Fruit fly (Drosophila melanogaster) whole organism, wandering third instar larva: ENCODE measurements around the gene CG7059.

Experiments used
- Abd-B ChIP-seq: fragments of >200 bp; optimal IDR thresholded peaks from 2 replicates; lab custom pipeline; 2017; ENCODE audit warnings: missing biosample characterization, missing genetic modification characterization
- CG9705 ChIP-seq: fragments of 200-800 bp; sonication (Bioruptor generic); optimal IDR thresholded peaks from 2 replicates; lab custom pipeline; 2018; ENCODE audit warnings: missing biosample characterization, mild to moderate bottlenecking, missing genetic modification characterization
- Dfd ChIP-seq: fragments of >200 bp; optimal IDR thresholded peaks from 2 replicates; lab custom pipeline; 2017; ENCODE audit warnings: missing biosample characterization, missing genetic modification characterization
- GATAd ChIP-seq: sonication (Bioruptor generic); optimal IDR thresholded peaks from 2 replicates; lab custom pipeline; 2016; ENCODE audit warnings: missing biosample characterization, missing genetic modification characterization
- HLH106 ChIP-seq: fragments of 200-800 bp; optimal IDR thresholded peaks from 3 replicates; lab custom pipeline; 2019; ENCODE audit warnings: missing biosample characterization, mild to moderate bottlenecking, missing genetic modification characterization, moderate library complexity
- Hr78 ChIP-seq: fragments of >200 bp; optimal IDR thresholded peaks from 2 replicates; lab custom pipeline; 2017; ENCODE audit warnings: missing biosample characterization, missing genetic modification characterization
- Vsx2 ChIP-seq: fragments of 200-300, 225-300 bp; sonication (Bioruptor generic); optimal IDR thresholded peaks from 2 replicates; lab custom pipeline; 2018; ENCODE audit warnings: missing biosample characterization, missing genetic modification characterization; ENCODE audit not compliant: partially characterized antibody
- br ChIP-seq: fragments of 200-800 bp; sonication (Bioruptor generic); optimal IDR thresholded peaks from 2 replicates; lab custom pipeline; 2016; ENCODE audit warnings: missing biosample characterization, missing genetic modification characterization
- brk ChIP-seq: fragments of 200-800 bp; sonication (Bioruptor generic); optimal IDR thresholded peaks from 2 replicates; lab custom pipeline; 2016; ENCODE audit warnings: missing biosample characterization, mild to moderate bottlenecking, missing genetic modification characterization
- h ChIP-seq: fragments of 200-800 bp; sonication (Bioruptor generic); optimal IDR thresholded peaks from 3 replicates; lab custom pipeline; 2016; ENCODE audit warnings: missing biosample characterization, mild to moderate bottlenecking, missing genetic modification characterization
- jim ChIP-seq: fragments of 175-275, 200-325 bp; sonication (Bioruptor generic); optimal IDR thresholded peaks from 2 replicates; lab custom pipeline; 2016; ENCODE audit warnings: missing biosample characterization, mild to moderate bottlenecking, missing genetic modification characterization
- psq ChIP-seq: fragments of 200-800 bp; sonication (Bioruptor generic); optimal IDR thresholded peaks from 3 replicates; lab custom pipeline; 2017; ENCODE audit warnings: missing biosample characterization, mild to moderate bottlenecking, missing genetic modification characterization, moderate library complexity
- usp ChIP-seq: fragments of >200 bp; optimal IDR thresholded peaks from 2 replicates; lab custom pipeline; 2017; ENCODE audit warnings: missing biosample characterization, missing genetic modification characterization

DNA sequence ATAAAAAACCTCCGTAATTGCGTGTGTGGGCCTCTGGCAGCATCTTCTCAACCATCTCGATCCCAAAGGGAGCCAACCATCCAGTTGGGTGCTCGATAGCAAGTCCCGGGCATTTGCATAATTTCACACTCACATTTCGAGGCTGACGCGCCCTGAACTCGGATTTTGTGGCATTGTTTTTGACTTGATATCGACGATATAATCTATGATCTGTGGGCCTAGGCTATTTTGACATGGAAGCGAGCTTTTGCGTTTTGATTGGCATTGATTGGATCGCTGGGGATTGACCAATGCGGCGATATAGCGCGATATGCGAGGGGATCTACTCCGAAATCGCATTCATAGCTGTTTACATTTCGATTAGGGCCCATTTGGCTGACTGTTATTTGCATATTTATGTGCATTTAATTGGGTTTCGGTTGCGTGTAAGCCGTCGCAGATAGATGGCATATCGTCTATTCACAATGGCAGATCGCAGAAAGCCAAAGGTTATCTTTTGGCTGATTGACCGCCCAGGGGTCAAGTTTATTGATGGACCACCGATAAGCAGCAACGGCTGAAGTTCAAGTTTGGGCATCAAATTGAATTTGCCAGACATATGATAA, 42.7 kb downstream of the CG7059 start:
- no peak for TF ChIP-seq CG9705 (GFP tag; lab: Kevin White, UChicago)
- no peak for TF ChIP-seq br (GFP tag; lab: Kevin White, UChicago)
- no peak for TF ChIP-seq HLH106 (tag; lab: Kevin White, UChicago)
- no peak for TF ChIP-seq GATAd (GFP tag; lab: Kevin White, UChicago)
- no peak for TF ChIP-seq jim (GFP tag; lab: Kevin White, UChicago)
- TF ChIP-seq usp (GFP tag; lab: Kevin White, UChicago): no peak
- no peak for TF ChIP-seq h (GFP tag; lab: Kevin White, UChicago)
- no peak for TF ChIP-seq Vsx2 (GFP tag; lab: Kevin White, UChicago)
- no peak for TF ChIP-seq Dfd (GFP tag; lab: Kevin White, UChicago)
- TF ChIP-seq psq (GFP tag; lab: Kevin White, UChicago): no peak
- no peak for TF ChIP-seq Hr78 (GFP tag; lab: Kevin White, UChicago)
- no peak for TF ChIP-seq brk
- no peak for TF ChIP-seq Abd-B
